Fruit fly (Drosophila melanogaster) whole organism, pupa: ENCODE results near the gene CG15882.

Source experiments
- CG10348 ChIP-seq: fragments of 200-800 bp; sonication (Bioruptor generic); IDR thresholded peaks from 2 replicates; pipeline ENCODE4 v1.3.6; 2022; ENCODE audit warnings: missing biosample characterization, missing genetic modification characterization
- CG12605 ChIP-seq: fragments of 200-800 bp; sonication (Bioruptor generic); IDR thresholded peaks from 2 replicates; pipeline ENCODE4 v1.3.6; 2022; ENCODE audit warnings: missing biosample characterization, missing genetic modification characterization
- CG13204 ChIP-seq: fragments of 200-800 bp; sonication (Bioruptor generic); optimal IDR thresholded peaks from 2 replicates; lab custom pipeline; 2018; ENCODE audit warnings: missing biosample characterization, mild to moderate bottlenecking, missing genetic modification characterization, moderate library complexity
- CG14655 ChIP-seq: fragments of 200-800 bp; sonication (Bioruptor generic); optimal IDR thresholded peaks from 3 replicates; lab custom pipeline; 2017; ENCODE audit warnings: mild to moderate bottlenecking, missing biosample characterization, missing genetic modification reagents, missing genetic modification characterization
- CG15710 ChIP-seq: fragments of 200-800 bp; sonication (Bioruptor generic); optimal IDR thresholded peaks from 2 replicates; lab custom pipeline; 2018; ENCODE audit warnings: missing biosample characterization, mild to moderate bottlenecking, missing genetic modification characterization, moderate library complexity
- CG17806 ChIP-seq: fragments of 200-800 bp; sonication (Bioruptor generic); optimal IDR thresholded peaks from 2 replicates; lab custom pipeline; 2018; ENCODE audit warnings: missing biosample characterization, mild to moderate bottlenecking, missing genetic modification characterization, moderate library complexity
- CG32121 ChIP-seq: fragments of 200-800 bp; sonication (Bioruptor generic); IDR thresholded peaks from 2 replicates; pipeline ENCODE4 v1.3.6; 2022; ENCODE audit warnings: missing biosample characterization, missing genetic modification characterization
- CG34367 ChIP-seq: fragments of 200-800 bp; sonication (Bioruptor generic); optimal IDR thresholded peaks from 2 replicates; lab custom pipeline; 2018; ENCODE audit warnings: missing biosample characterization, mild to moderate bottlenecking, missing genetic modification characterization
- CG4496 ChIP-seq: fragments of 200-800 bp; sonication (Bioruptor generic); IDR thresholded peaks from 3 replicates; pipeline ENCODE4 v1.3.6; 2022; ENCODE audit warnings: missing biosample characterization, missing genetic modification characterization
- CG8159 ChIP-seq: fragments of 200-800 bp; sonication (Bioruptor generic); optimal IDR thresholded peaks from 3 replicates; lab custom pipeline; 2018; ENCODE audit warnings: missing biosample characterization, mild to moderate bottlenecking, missing genetic modification characterization, moderate library complexity
- CG8301 ChIP-seq: fragments of 200-800 bp; sonication (Bioruptor generic); optimal IDR thresholded peaks from 2 replicates; lab custom pipeline; 2018; ENCODE audit warnings: missing biosample characterization, mild to moderate bottlenecking, missing genetic modification characterization
- CG9948 ChIP-seq: fragments of 200-800 bp; sonication (Bioruptor generic); optimal IDR thresholded peaks from 2 replicates; lab custom pipeline; 2018; ENCODE audit warnings: missing biosample characterization, mild to moderate bottlenecking, missing genetic modification characterization, moderate library complexity
- D1 ChIP-seq: fragments of 200-800 bp; sonication (Bioruptor generic); optimal IDR thresholded peaks from 2 replicates; lab custom pipeline; 2018; ENCODE audit warnings: missing biosample characterization, mild to moderate bottlenecking, missing genetic modification characterization, moderate library complexity
- EcR ChIP-seq: fragments of 200-800 bp; sonication (Bioruptor generic); optimal IDR thresholded peaks from 3 replicates; lab custom pipeline; 2019; ENCODE audit warnings: missing biosample characterization, missing genetic modification characterization, mild to moderate bottlenecking, moderate library complexity, missing genetic modification reagents
- Ets98B ChIP-seq: fragments of 200-800 bp; sonication (Bioruptor generic); IDR thresholded peaks from 2 replicates; pipeline ENCODE4 v1.3.6; 2022; ENCODE audit warnings: missing biosample characterization, missing genetic modification characterization
- Pif1A ChIP-seq: fragments of 200-800 bp; sonication (Bioruptor generic); optimal IDR thresholded peaks from 3 replicates; lab custom pipeline; 2016; ENCODE audit warnings: missing biosample characterization, missing genetic modification characterization
- Pif1B ChIP-seq: fragments of 200-800 bp; sonication (Bioruptor generic); optimal IDR thresholded peaks from 3 replicates; lab custom pipeline; 2016; ENCODE audit warnings: missing biosample characterization, missing genetic modification characterization
- Snoo ChIP-seq: fragments of 200-800 bp; sonication (Bioruptor generic); optimal IDR thresholded peaks from 3 replicates; lab custom pipeline; 2017; ENCODE audit warnings: missing biosample characterization, mild to moderate bottlenecking, missing genetic modification characterization, inconsistent platforms
- fd96Ca ChIP-seq: fragments of 200-800 bp; sonication (Bioruptor generic); IDR thresholded peaks from 3 replicates; pipeline ENCODE4 v1.3.6; 2022; ENCODE audit warnings: missing biosample characterization, missing genetic modification characterization
- gl ChIP-seq: fragments of 200-800 bp; sonication (Bioruptor generic); optimal IDR thresholded peaks from 2 replicates; lab custom pipeline; 2018; ENCODE audit warnings: missing biosample characterization, mild to moderate bottlenecking, missing genetic modification characterization
- rn ChIP-seq: fragments of 200-800 bp; sonication (Bioruptor generic); IDR thresholded peaks from 2 replicates; pipeline ENCODE4 v1.3.6; 2022; ENCODE audit warnings: missing biosample characterization, missing genetic modification characterization

Gene CG15882

DNA sequence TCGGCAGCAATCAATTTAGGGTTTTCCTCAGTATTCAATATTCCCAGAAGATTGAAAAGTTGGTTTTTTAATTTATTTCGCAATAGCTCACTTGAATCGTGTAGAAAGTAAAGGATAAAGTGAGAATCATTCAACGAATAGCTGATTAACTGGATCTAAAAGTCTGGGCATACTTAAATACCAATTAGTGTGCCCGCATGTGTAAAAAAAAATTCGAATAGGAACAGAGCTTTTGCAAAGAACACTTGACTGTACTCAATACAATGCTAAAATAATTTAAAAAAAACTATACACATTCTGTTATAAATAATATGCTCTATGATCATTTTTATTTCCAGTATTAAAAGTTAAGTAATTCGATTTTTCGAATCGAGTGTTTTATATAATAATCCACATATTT is at the start of gene CG15882:
TSS of gene CG15882 (minus strand) at position 101 of the 400 bp plus-strand sequence.
- no peak for TF ChIP-seq rn (GFP tag; lab: Robert Waterston, UW)
- no peak for TF ChIP-seq Pif1B
- no peak for TF ChIP-seq CG14655 (GFP tag; lab: Kevin White, UChicago)
- TF ChIP-seq EcR (GFP tag; lab: Kevin White, UChicago), result no peak
- no peak for TF ChIP-seq CG8301
- no peak for TF ChIP-seq CG15710 (tag; lab: Kevin White, UChicago)
- TF ChIP-seq fd96Ca (GFP tag; lab: Robert Waterston, UW), result no peak
- no peak for TF ChIP-seq D1
- TF ChIP-seq CG12605 (GFP tag; lab: Robert Waterston, UW), result no peak
- TF ChIP-seq CG9948, result no peak
- no peak for TF ChIP-seq Pif1A (GFP tag; lab: Kevin White, UChicago)
- no peak for TF ChIP-seq CG17806 (tag; lab: Kevin White, UChicago)
- TF ChIP-seq, all 21 proteins: peak for 0

DNA sequence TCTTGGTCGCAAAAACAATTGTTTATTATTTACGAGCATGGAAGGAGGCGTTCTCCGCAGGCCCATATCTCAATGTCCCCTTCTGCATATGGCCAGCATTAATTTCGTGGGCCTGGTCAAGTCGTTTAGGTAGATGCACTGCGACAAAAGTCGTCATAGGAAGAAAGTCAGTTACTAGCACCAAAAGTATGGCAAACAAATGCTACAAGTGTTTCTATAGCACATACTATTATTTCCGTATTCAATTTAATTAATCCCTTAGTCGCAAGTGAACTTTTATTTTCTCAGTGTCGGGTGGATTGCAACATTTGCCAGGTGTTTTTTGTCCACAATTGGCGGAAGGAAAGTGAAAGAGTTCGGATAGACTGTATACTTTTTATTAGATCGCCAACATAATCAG is 48.8 kb upstream of the CG15882 start:
- TF ChIP-seq CG9948 (peak; percentile 58), rn (GFP tag; lab: Robert Waterston, UW) (peak; percentile 36; the same call in 1 of the 2 replicates), EcR (GFP tag; lab: Kevin White, UChicago) (no peak), Pif1B (peak; percentile 37), CG34367 (tag; lab: Kevin White, UChicago) (peak; percentile 61), CG15710 (tag; lab: Kevin White, UChicago) (peak; percentile 50), CG32121 (GFP tag; lab: Robert Waterston, UW) (peak; percentile 23; the same call in 1 of the 2 replicates), Pif1A (GFP tag; lab: Kevin White, UChicago) (peak; percentile 51), CG17806 (tag; lab: Kevin White, UChicago) (peak; percentile 71), CG10348 (no peak), CG8301 (peak; percentile 38), Ets98B (GFP tag; lab: Robert Waterston, UW) (peak; percentile 41), CG13204 (GFP tag; lab: Kevin White, UChicago) (no peak), CG8159 (tag; lab: Kevin White, UChicago) (peak; percentile 67), CG4496 (GFP tag; lab: Robert Waterston, UW) (peak; percentile 66), Snoo (tag; lab: Kevin White, UChicago) (no peak), CG14655 (GFP tag; lab: Kevin White, UChicago) (peak; percentile 70), D1 (no peak), CG12605 (GFP tag; lab: Robert Waterston, UW) (peak; percentile 33; the same call in 1 of the 2 replicates), gl (peak; percentile 36), fd96Ca (GFP tag; lab: Robert Waterston, UW) (peak; percentile 77)

DNA sequence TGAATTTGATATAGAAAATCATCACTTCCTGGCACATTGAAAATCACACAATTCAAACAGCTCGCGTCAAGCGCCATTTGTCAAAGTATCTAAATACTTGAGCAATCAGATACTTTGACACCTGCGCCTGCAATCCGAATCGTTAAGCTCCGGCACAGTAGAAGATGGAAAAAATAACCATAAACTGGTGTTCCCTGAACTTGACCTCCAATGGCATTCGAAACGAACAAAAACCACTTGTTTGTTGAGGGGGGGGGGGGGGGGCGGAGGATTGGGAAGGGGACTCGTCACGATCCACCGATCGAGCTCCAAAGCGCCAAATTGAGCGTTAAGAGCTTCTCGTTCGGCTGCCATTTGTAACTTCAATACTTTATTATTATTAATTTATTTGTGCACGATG is 47.7 kb upstream of the CG15882 start:
- TF ChIP-seq EcR (GFP tag; lab: Kevin White, UChicago) (peak; percentile 5), gl (no peak)

DNA sequence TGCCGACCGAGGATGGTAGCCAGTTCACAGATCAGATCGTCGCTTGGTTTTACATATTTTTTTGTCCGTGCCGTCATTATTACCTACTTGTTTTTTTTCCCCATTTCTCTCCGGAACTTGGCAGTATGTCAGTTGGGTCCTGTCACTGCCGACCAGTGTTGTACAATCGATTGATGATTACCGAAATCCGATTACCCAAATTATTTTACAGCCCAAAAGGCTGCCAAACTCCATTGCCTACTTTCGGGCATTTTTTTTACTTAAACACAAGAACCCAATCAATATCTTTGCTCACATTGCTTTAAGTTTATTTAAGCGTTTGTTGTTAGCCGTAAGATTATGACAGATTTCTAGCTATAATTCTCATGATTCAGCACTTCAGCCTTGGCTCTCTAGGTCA is 46.6 kb upstream of the CG15882 start, which contains the start of gene Inx5:
TSS of gene Inx5 (minus strand) at position 93 of the 400 bp plus-strand sequence.
- TF ChIP-seq rn (GFP tag; lab: Robert Waterston, UW), result no peak
- TF ChIP-seq gl, result no peak
- no peak for TF ChIP-seq CG8301
- TF ChIP-seq CG15710 (tag; lab: Kevin White, UChicago), result no peak
- no peak for TF ChIP-seq CG12605 (GFP tag; lab: Robert Waterston, UW)
- no peak for TF ChIP-seq Pif1A (GFP tag; lab: Kevin White, UChicago)
- no peak for TF ChIP-seq CG9948
- no peak for TF ChIP-seq CG4496 (GFP tag; lab: Robert Waterston, UW)
- no peak for TF ChIP-seq fd96Ca (GFP tag; lab: Robert Waterston, UW)
- no peak for TF ChIP-seq D1
- no peak for TF ChIP-seq Ets98B (GFP tag; lab: Robert Waterston, UW)
- no peak for TF ChIP-seq CG32121 (GFP tag; lab: Robert Waterston, UW)
- no peak for TF ChIP-seq CG14655 (GFP tag; lab: Kevin White, UChicago)
- TF ChIP-seq Snoo (tag; lab: Kevin White, UChicago), result no peak
- TF ChIP-seq Pif1B, result no peak
- no peak for TF ChIP-seq CG17806 (tag; lab: Kevin White, UChicago)
- no peak for TF ChIP-seq CG10348

DNA sequence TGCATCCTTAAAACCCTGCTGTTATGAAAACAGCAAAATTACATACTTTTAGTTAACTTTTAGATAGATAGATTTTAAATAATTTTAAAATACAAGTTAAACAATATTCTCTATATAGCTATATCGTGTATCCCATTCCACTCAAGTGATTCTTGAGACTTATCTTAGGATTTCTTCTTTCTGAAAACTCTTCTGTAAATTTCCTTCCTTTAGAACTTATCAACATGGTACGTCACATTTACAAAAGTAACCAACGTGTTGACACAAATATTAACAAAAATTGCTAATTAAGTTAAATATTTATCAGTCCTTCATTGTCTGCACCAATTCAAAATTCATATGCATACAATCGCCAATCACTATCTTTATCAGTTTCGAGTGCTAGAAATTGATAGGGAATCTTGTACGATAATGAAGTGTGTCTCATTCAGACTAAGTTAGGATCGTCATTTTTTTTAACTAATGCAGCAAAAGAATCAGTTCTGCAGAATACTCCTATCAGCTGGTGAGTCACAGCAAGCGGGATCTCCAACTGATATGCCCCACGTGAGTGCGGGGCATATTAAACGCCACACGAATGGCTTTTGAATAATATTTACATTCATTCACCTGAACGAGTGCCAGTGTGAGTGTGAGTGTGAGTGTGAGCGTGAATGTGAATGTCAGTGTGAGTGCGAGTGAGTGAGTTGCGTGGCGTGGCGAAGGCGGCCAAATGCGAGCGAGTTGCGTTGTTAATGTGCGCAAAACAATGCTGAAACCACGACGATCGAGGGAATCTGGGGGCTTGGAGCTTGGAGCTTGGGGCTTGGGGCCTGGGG is 43.6 kb upstream of the CG15882 start:
- TF ChIP-seq EcR (GFP tag; lab: Kevin White, UChicago) (peak; percentile 46), fd96Ca (GFP tag; lab: Robert Waterston, UW) (0 out of 3 replicates have a peak, but pooled peaks have one; percentile 6), CG13204 (GFP tag; lab: Kevin White, UChicago) (peak; percentile 35), CG14655 (GFP tag; lab: Kevin White, UChicago) (no peak), CG32121 (GFP tag; lab: Robert Waterston, UW) (no peak)

DNA sequence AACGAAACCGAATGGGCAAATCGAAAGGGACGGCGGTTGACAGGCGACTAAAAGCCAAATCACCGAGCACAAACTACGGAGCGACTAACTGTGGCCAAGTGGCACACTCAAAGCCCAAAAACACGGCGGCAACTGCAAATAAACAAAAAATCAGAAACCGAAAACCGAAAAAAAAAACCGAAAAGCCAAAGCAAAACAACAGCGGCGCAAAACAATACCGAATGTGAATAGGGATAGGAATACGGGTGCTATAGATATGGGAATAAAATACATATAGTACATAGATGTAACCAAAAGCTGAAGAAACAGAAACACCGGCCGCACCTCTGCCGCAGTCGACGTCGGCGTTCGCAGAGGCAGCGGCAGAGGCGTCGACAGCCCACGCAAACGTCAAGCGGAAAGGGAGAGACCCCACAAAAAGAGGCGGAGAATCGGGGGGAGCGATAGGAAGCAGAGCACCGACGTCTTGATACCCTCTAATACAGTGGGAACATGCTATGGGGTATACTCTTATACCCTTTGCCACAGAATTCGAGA is 42.9 kb upstream of the CG15882 start, which contains the start of gene RhoGAP18B:
TSS of gene RhoGAP18B (minus strand) at position 51 of the 537 bp plus-strand sequence.
- TF ChIP-seq CG10348 (no peak), CG15710 (tag; lab: Kevin White, UChicago) (no peak), CG13204 (GFP tag; lab: Kevin White, UChicago) (no peak), Pif1A (GFP tag; lab: Kevin White, UChicago) (no peak), fd96Ca (GFP tag; lab: Robert Waterston, UW) (no peak), CG8159 (tag; lab: Kevin White, UChicago) (no peak), Snoo (tag; lab: Kevin White, UChicago) (no peak), CG4496 (GFP tag; lab: Robert Waterston, UW) (no peak)
- TF ChIP-seq, all 21 proteins: peak for 0
